Worm (Caenorhabditis elegans) whole organism, L1 larva: ENCODE results near the gene cey-4.

ENCODE experiments used
- blmp-1 ChIP-seq: fragments of 150-350 bp; optimal IDR thresholded peaks from 2 replicates; lab custom pipeline; 2014; ENCODE audit warnings: missing biosample characterization, missing genetic modification characterization
- ceh-82 ChIP-seq, 3 experiments: fragments of 150-350 bp in 1 of 3; sonication (generic microtip) in 2 of 3; optimal IDR thresholded peaks; 2 replicates each; lab custom pipeline; 2014 to 2017; ENCODE audit warnings: missing biosample characterization in 3 of 3, missing genetic modification characterization in 3 of 3
- efl-1 ChIP-seq, 4 experiments: fragments of 150-350 bp; optimal IDR thresholded peaks in 3 of 4; peaks in 1 of 4; 1 replicate in 1 of 4; 2 replicates in 3 of 4; lab custom pipeline; 2014; ENCODE audit warnings: missing biosample characterization in 2 of 4, missing genetic modification characterization in 2 of 4, missing genetic modification reagents in 2 of 4
- elt-3 ChIP-seq, 6 experiments: fragments of 150-350 bp in 1 of 6; sonication (generic microtip); optimal IDR thresholded peaks; 2 replicates each; lab custom pipeline; 2017 to 2018; ENCODE audit warnings: missing biosample characterization in 6 of 6, missing genetic modification characterization in 6 of 6, inconsistent platforms in 1 of 6
- fkh-4 ChIP-seq: sonication (generic microtip); optimal IDR thresholded peaks from 2 replicates; lab custom pipeline; 2016; ENCODE audit warnings: missing compliant biosample characterization, missing genetic modification characterization, borderline replicate concordance
- lin-15B ChIP-seq: fragments of 150-350 bp; sonication (generic microtip); optimal IDR thresholded peaks from 3 replicates; lab custom pipeline; 2014; ENCODE audit warnings: missing biosample characterization, missing genetic modification characterization
- lsy-2 ChIP-seq, 2 experiments: fragments of 150-350 bp; optimal IDR thresholded peaks; 2 replicates each; lab custom pipeline; 2014; ENCODE audit warnings: missing biosample characterization in 2 of 2, missing genetic modification characterization in 2 of 2
- mab-9 ChIP-seq: fragments of 200-800 bp; sonication (Bioruptor generic); IDR thresholded peaks from 2 replicates; pipeline ENCODE4 v1.3.6; 2022; ENCODE audit warnings: missing genetic modification reagents, missing genetic modification characterization, missing compliant biosample characterization
- mdl-1 ChIP-seq, 2 experiments: fragments of 150-350 bp; optimal IDR thresholded peaks; 2 replicates each; lab custom pipeline; 2014 to 2017; ENCODE audit warnings: missing biosample characterization in 2 of 2, missing genetic modification characterization in 2 of 2, inconsistent platforms in 1 of 2
- nhr-11 ChIP-seq: fragments of 150-350 bp; optimal IDR thresholded peaks from 2 replicates; lab custom pipeline; 2014; ENCODE audit warnings: missing biosample characterization, missing genetic modification characterization
- nhr-85 ChIP-seq: sonication (generic microtip); peaks from one replicate; lab custom pipeline; 2016; ENCODE audit warnings: missing genetic modification characterization, inconsistent platforms, missing compliant biosample characterization
- sptf-1 ChIP-seq: fragments of 150-350 bp; optimal IDR thresholded peaks from 2 replicates; lab custom pipeline; 2014; ENCODE audit warnings: missing biosample characterization, missing genetic modification characterization
- ztf-11 ChIP-seq, 2 experiments: sonication (generic microtip); optimal IDR thresholded peaks; 2 replicates each; lab custom pipeline; 2016 to 2017; ENCODE audit warnings: missing genetic modification characterization in 2 of 2, missing biosample characterization in 1 of 2, missing compliant biosample characterization in 1 of 2

DNA sequence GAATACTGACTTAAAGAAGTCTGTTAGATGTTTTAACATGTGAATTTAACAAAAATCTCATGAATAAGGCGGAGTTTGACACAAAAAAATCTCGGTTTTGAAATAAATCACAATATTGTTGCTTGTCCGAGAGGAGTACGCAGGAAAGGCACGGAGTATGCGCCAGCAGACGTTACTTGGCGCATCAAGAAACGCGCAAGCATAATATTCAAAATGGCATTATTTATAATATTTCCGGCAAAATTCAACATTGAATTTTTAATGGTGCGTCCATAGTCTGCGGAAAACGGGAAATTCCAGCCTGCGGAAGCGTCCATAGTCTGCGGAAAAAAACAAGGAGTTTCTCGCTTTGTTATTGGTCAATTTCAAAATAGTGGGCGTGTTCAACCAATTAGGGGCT, 23.6 kb downstream of the cey-4 start, which contains the start of gene pde-12:
- TF ChIP-seq lin-15B (tag; lab: Kevin White, UChicago) (peak; percentile 81), mdl-1 (tag; optimal IDR thresholded peaks at IDR 0.05; lab: Kevin White, UChicago) (peak in 1 of 2 experiments; percentile 69), ceh-82 (tag; optimal IDR thresholded peaks at IDR 0.05; lab: Kevin White, UChicago) (peak; percentile 83 to 84 (median 83)), elt-3 (tag; optimal IDR thresholded peaks at IDR 0.05; lab: Kevin White, UChicago) (peak in 2 of 6 experiments; percentile 36 to 72), efl-1 (optimal IDR thresholded peaks at IDR 0.05; lab: Kevin White, UChicago) (peak; percentile 83 to 90), efl-1 (GFP tag; optimal IDR thresholded peaks at IDR 0.05 in 1 of 2; lab: Kevin White, UChicago) (peak; percentile 84 to 98), sptf-1 (no peak), lsy-2 (tag; optimal IDR thresholded peaks at IDR 0.05; lab: Kevin White, UChicago) (peak; percentile 91 to 92), mab-9 (peak; percentile 77), blmp-1 (tag; lab: Kevin White, UChicago) (peak; percentile 71), nhr-11 (tag; lab: Kevin White, UChicago) (peak; percentile 62), ztf-11 (tag; optimal IDR thresholded peaks at IDR 0.05; lab: Kevin White, UChicago) (peak in 1 of 2 experiments; percentile 72), nhr-85 (tag; lab: Kevin White, UChicago) (peak; percentile 93), fkh-4 (tag; lab: Kevin White, UChicago) (peak; percentile 43)
